Fruit fly (Drosophila melanogaster): ENCODE measurements around the gene Parg.

Parg gene

DNA sequence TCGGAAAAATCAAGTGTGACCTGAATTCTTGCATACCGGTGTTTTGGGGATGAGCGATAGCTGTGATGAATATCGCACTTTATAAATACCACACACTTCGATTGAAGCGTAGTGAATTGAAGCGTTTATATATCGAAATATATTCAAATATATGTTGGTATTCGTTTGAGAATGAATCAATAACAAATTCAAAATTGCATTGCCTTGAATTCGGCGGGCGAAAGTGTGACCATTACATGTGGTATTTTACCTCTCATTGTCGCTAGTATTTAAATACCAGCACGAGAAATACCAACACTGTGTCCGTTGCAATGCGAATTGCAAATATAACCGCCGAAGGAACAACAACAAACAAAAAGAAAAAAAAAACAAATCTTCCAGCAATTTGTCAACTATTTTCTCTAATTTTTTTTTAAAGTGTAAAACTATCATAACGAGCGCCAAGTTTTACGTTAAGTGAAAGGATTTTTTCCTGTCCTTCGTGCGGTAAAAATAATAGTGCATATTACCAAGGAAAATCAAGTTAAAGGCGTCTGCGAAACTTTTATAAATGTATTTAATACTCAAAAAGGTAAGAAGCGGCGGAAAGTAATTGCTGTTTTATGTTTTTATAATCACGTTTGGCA lies at the start of gene Parg, which contains the start of gene Mnt:
Parg (minus strand) TSS at position 34 of the 626 bp plus-strand sequence.
Mnt (plus strand) TSS at position 333 of the 626 bp plus-strand sequence.
- TF ChIP-seq CG8478 (optimal IDR thresholded peaks at IDR 0.05), result peak; percentile 17
- TF ChIP-seq CTCF (optimal IDR thresholded peaks at IDR 0.05), result no peak

DNA sequence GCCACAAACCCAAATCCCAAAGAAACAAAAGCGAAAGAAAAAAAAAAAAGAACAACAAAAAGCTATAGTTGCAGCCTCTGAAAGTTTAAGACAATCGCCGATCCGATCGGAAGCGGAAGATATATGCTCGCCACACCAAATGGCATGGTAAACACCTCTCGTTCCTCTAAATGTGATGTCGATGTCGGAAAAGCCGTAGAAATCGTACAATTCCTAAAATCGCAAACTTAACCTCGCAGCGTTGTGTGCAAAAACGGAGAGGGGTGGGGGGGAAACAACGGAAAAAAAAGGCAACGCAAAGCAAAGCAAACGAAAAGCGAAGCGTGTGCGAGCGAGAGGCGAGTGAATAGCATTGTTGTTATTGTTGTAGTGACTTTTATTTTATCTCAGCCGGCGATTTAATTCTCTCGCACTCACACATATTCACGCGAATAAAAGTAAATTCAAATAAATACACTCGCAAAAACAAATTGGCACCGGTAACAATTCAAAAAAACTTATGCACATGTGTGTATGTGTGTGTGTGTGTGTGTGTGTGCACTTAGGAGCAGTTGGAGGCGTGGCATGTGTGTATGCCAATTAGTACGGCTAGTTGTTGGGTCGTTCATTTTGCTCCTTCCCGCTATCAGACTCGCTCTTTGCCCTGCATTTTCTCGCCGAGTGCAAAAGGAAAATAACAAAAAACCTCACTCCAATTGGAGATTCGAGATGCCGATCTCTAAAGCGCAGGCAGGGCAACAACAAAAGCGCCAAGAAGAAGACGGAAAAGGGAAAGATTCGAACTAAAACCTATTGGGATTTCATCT lies 49.1 kb upstream of the Parg start:
- no peak for TF ChIP-seq CG8478 (optimal IDR thresholded peaks at IDR 0.05)
- TF ChIP-seq CTCF (optimal IDR thresholded peaks at IDR 0.05), result no peak

DNA sequence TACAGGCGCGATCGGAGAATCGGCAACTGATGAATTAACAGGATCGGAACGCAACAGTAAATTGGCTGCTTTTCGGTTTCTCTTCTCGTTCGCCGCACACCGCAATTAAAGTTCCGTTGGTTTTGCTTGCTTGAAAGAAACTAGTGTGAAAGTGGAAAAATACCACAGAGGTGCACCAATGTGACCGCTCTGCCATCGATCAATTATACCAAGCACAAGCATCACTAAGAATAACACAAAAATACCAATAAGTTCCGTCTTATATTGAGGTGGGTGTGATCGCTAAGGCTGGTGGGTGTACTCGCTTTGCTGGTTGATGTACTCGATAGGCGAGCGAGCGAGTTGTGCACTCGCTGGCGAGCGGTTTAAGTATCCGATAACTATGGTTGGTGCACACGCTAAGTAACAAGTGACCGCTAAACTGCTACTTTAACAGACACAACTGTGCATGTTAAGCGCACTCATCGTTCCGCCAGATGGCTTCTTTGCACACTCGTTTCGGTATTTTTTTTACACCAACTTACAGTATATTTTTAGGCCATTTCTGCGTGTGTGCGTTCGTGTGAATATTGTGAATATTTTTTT lies 48.3 kb upstream of the Parg start, which contains the start of the genes Rala and Tlk:
Rala (minus strand) TSS at position 156 of the 585 bp plus-strand sequence.
Tlk (plus strand) TSS at position 528 of the 585 bp plus-strand sequence.
- TF ChIP-seq CTCF (optimal IDR thresholded peaks at IDR 0.05), result peak; percentile 97 to 99
- TF ChIP-seq CG8478 (optimal IDR thresholded peaks at IDR 0.05), result no peak

DNA sequence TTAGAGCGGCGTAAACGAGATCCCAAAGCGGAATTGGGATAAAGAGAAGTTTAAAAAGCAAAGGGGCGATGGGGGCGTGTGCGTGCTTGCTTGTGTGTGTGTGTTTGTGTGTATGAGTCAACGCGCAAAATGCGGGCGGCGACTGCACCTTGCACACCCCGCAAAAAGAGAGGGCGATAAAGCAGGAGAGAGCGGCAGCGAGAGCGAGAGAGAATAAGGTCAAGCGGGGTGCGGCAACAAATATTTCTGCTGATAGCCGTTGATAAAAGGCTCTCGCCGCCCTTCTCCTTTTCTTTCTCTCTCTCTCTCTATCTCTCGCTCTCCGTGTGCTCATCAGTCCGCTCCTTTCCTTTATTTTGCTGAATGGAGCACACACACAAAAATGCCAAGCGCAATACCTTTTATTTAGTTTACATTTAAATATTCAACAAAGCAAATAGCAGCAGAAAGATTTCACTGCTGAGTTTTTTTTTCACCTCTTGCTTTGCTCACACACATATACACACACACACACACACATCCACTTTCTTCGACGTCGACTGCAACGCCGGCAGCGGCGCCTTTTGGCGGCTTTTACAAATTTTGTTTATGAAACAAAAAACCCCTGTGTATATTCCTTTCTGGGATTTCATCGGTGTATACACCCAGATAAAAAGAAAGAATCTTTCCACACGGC lies 47.4 kb upstream of the Parg start:
- TF ChIP-seq CTCF (optimal IDR thresholded peaks at IDR 0.05) (no peak), CG8478 (optimal IDR thresholded peaks at IDR 0.05) (no peak)

DNA sequence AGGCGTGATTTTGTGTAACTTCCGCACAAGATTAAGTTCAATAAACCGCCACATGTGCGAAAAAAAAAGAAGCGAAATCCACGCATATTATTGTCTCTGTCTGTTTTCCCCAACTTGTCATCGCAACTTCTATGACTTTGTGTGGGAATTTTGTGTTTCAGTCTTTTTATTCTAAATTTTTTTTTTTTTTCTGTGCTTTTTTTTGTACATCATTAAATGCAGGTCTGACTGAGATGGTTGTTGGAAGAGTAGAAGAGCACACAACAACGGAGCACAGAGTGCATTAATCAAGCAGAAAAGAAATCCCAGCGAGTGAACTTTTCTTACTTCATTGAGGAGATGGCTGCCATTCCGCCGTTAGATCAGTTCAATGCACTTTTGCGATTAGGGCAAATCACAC lies 44.3 kb upstream of the Parg start:
- TF ChIP-seq CTCF (optimal IDR thresholded peaks at IDR 0.05) (no peak), CG8478 (optimal IDR thresholded peaks at IDR 0.05) (no peak)

DNA sequence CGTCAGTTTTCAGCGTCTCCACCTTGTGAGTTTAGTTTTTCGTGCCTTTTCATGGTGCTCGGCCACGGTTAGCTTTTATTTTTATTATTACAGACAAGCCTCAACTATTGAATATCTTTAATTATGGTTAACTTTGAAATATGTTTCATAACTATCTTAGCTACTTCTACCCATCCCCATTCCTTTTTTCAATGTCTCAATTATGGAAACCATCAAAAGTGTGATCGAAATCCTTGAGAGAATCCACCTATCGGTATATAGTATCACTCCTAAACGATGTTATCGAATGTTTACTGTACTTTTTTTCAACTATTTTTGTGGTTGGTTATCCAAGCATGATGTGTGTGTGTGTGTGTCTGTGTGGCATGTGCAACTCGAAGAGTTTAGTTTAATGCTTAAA lies 42.7 kb upstream of the Parg start:
- TF ChIP-seq CTCF (optimal IDR thresholded peaks at IDR 0.05) (no peak), CG8478 (optimal IDR thresholded peaks at IDR 0.05) (no peak)

DNA sequence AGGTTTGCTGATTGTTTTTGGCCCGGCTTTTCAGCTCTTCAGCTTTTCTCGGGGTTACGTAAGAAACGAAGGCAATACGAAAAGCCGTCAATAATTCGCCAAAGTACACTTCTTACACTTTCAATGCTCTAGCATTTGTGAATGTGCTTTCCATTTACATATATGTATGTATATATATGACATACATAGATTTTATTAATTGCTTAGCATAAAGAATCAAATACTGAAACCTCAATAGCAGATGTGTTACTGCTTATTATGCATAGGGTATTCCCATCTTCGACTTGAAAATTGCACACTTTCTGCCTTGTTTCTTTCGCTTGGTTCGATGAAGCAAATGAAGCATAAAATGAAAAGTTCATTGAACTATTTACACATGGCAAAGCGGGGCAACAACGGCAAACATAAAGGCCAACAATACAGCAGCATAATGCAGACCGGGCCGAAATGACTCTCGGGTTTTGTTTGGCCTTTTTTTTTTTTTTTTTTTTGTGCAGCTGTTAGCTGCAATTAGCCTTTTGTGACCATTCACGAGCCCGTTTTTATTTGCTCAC lies 39.3 kb upstream of the Parg start:
- TF ChIP-seq CTCF (optimal IDR thresholded peaks at IDR 0.05), result no peak
- no peak for TF ChIP-seq CG8478 (optimal IDR thresholded peaks at IDR 0.05)

- no peak for TF ChIP-seq CG8478 (optimal IDR thresholded peaks at IDR 0.05)
- TF ChIP-seq CTCF (optimal IDR thresholded peaks at IDR 0.05), result no peak
Observed at dm6 chrX:3704204-3704660, 32.9 kb upstream of the Parg start.

DNA sequence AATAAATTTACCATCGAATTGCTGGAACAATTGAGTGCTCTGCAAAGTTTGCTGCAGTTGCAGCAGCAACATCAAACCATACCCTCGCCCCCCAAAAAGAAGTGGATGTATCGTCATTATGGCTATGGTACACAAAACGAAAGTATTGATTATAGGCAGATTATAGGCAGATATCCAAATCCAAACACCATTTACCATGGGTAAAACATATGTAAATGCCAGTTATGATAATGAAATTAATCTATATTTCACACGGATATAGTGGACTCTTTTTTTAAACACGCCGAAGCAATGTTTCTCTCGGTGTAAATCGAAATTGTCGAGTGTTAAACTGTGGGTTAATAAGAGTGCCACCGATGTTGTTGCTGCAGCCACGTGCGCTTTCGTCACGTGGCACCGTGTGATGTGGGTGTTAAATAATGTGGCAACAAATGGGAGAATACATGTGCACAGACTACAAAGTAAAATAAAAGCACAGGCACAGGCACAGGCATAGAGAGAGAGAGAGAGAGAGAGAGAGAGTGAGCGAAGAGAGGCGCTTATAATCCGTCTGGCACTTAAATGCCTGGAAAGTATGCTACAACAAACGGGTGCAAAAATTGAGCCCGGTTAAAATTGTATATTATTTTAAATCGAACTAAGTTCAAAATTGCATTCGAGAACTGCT lies 25.4 kb upstream of the Parg start:
- TF ChIP-seq CG8478 (optimal IDR thresholded peaks at IDR 0.05) (no peak), CTCF (optimal IDR thresholded peaks at IDR 0.05) (no peak)

dm6 chrX:3695151-3695988 lies 24.1 kb upstream of the Parg start:
- no peak for TF ChIP-seq CG8478 (optimal IDR thresholded peaks at IDR 0.05)

DNA sequence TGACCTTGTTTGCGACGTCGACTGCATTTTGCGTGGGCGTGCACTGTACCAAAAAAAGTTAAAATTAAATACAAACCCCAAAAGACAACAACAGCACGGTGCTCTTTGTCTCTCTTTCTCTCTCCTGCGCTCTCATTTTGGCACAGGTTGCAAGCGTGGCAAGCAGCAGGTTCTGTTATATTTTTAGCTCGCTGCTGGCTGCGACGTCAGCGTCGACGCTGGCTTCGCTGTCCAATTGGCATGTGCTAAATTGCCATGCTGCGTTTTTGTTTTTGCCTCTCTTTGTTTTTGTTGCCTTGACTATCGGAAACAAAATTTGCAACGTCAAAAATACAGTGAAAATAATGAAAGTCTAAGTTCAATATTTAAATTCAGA lies 23.5 kb upstream of the Parg start:
- TF ChIP-seq CG8478 (optimal IDR thresholded peaks at IDR 0.05) (no peak), CTCF (optimal IDR thresholded peaks at IDR 0.05) (no peak)

- TF ChIP-seq CTCF (optimal IDR thresholded peaks at IDR 0.05) (no peak), CG8478 (optimal IDR thresholded peaks at IDR 0.05) (no peak)
Observed at dm6 chrX:3693989-3694769, 22.9 kb upstream of the Parg start.

All from S2 (cell line).